Fruit fly (Drosophila melanogaster): ENCODE measurements around the gene CG5909.

DNA sequence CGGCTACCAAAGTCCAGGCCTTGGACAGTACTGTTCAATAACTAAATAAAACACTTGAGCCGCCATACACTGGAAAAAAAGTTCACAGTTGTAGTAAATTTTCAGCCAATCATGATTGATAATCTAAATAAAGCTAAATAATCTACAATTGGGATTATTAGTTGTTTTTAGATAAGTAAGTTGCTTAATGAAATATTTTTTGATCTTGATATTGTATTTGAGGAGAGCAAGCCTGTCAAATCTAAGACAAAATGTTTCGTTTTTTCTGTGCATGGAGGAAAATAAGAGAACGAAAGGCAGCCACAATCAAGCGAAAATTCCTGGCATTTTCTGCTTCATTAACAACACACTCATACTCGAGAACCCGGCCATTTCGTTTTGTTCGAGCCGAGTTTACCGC, 10.2 kb downstream of the CG5909 start:
- TF ChIP-seq CG13204 (GFP tag; optimal IDR thresholded peaks at IDR 0.05) (no peak), EcR (GFP tag; optimal IDR thresholded peaks at IDR 0.05) (no peak), D1 (tag; optimal IDR thresholded peaks at IDR 0.05) (no peak), CG34367 (tag; optimal IDR thresholded peaks at IDR 0.05) (no peak), CG32121 (GFP tag; IDR thresholded peaks at IDR 0.05) (no peak), fd96Ca (GFP tag; IDR thresholded peaks at IDR 0.05) (no peak), rn (GFP tag; IDR thresholded peaks at IDR 0.05) (no peak), Pif1B (GFP tag; optimal IDR thresholded peaks at IDR 0.05) (no peak), Snoo (tag; optimal IDR thresholded peaks at IDR 0.05) (peak; percentile 19), Ets98B (GFP tag; IDR thresholded peaks at IDR 0.05) (no peak), CG12605 (GFP tag; IDR thresholded peaks at IDR 0.05) (no peak), CG4496 (GFP tag; IDR thresholded peaks at IDR 0.05) (no peak), CG17806 (tag; optimal IDR thresholded peaks at IDR 0.05) (peak; percentile 59)

Measured in whole organism, pupa.